Fruit fly (Drosophila melanogaster) whole organism, adult: Measurements from ENCODE around the gene ck.

ENCODE experiments used
- CG11617 ChIP-seq: fragments of 200-800 bp; sonication (Bioruptor generic); optimal IDR thresholded peaks from 2 replicates; lab custom pipeline; 2017; ENCODE audit warnings: mild to moderate bottlenecking, missing biosample characterization, missing genetic modification reagents, missing genetic modification characterization
- CG12768 ChIP-seq: fragments of 200-800 bp; sonication (Bioruptor generic); optimal IDR thresholded peaks from 2 replicates; lab custom pipeline; 2017; ENCODE audit warnings: missing biosample characterization, missing genetic modification characterization, mild to moderate bottlenecking, moderate library complexity, missing genetic modification reagents
- CG14711 ChIP-seq: fragments of 200-800 bp; sonication (Bioruptor generic); optimal IDR thresholded peaks from 2 replicates; lab custom pipeline; 2018; ENCODE audit warnings: missing biosample characterization, mild to moderate bottlenecking, missing genetic modification characterization, moderate library complexity
- CG5204 ChIP-seq: fragments of 200-800 bp; sonication (Bioruptor generic); optimal IDR thresholded peaks from 2 replicates; lab custom pipeline; 2016; ENCODE audit warnings: missing biosample characterization, missing genetic modification characterization
- CG7101 ChIP-seq: fragments of 200-800 bp; sonication (Bioruptor generic); optimal IDR thresholded peaks from 2 replicates; lab custom pipeline; 2018; ENCODE audit warnings: missing biosample characterization, mild to moderate bottlenecking, missing genetic modification characterization, moderate library complexity
- Mnt ChIP-seq: fragments of 200-800 bp; sonication (Bioruptor generic); optimal IDR thresholded peaks from 2 replicates; lab custom pipeline; 2016; ENCODE audit warnings: missing biosample characterization, mild to moderate bottlenecking, missing genetic modification characterization
- bab1 ChIP-seq: fragments of 200-800 bp; sonication (Bioruptor generic); optimal IDR thresholded peaks from 3 replicates; lab custom pipeline; 2019; ENCODE audit warnings: missing biosample characterization, mild to moderate bottlenecking, missing genetic modification characterization, moderate library complexity
- cic ChIP-seq: fragments of 200-800 bp; sonication (Bioruptor generic); optimal IDR thresholded peaks from 2 replicates; lab custom pipeline; 2017; ENCODE audit warnings: missing biosample characterization, mild to moderate bottlenecking, missing genetic modification characterization, moderate library complexity
- cnc ChIP-seq, 2 experiments: fragments of >200 bp; optimal IDR thresholded peaks; 2 replicates each; lab custom pipeline; 2017
- kay ChIP-seq: fragments of 200-800 bp; sonication (Bioruptor generic); peaks from one replicate; lab custom pipeline; 2016; ENCODE audit warnings: missing biosample characterization, missing genetic modification characterization, borderline replicate concordance
- ovo ChIP-seq: fragments of 200-800 bp; sonication (Bioruptor generic); optimal IDR thresholded peaks from 2 replicates; lab custom pipeline; 2016; ENCODE audit warnings: missing biosample characterization, missing genetic modification characterization

DNA sequence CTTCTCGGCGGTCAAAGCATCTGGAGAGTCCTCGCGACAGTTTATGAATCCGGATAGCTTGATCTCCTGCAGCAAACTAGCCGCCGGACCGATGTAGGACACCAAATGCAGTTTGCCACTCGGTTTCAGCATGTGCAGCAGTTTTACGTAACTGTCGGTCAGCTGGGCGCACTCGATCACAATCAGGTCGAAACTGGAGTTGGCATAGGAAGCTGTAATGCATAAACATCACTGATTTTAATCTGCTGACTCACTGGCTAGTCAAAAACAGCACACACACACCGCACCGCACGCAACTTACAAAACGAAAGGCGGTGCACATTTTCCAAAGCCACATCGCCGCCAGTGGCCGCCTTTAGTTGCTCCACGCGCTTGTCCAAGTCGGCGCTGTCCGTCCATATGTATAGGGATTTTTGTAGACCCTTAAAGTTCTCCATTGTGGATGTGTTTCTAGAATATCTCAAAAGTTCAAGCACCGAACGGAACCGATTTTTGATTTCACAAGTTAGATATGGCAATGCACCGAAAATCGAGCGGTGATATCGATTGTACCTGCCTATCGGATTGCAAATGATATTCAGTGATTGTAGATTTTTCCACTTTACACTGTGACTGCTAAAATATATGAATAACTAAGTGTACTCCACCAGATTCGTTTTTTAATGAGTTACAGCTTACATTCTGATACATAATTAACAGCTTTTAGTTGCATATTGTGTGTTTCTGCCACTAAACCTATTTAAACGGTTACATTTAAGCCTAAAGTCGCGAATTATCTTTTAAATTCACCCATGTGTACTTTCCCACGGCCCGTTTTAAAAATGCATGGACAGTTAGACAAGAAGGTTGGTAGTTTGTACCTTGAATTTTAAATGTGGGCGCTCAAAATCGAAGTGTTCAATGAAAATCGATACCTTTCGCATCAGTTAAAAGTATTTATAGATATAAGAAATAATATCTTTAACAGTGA lies 19.0 kb downstream of the ck start, which contains the start of gene CIAPIN1:
- no peak for TF ChIP-seq CG12768
- TF ChIP-seq ovo (GFP tag; lab: Kevin White, UChicago) = no peak
- no peak for TF ChIP-seq CG14711 (tag; lab: Kevin White, UChicago)
- TF ChIP-seq Mnt = no peak
- TF ChIP-seq CG11617 = no peak
- no peak for TF ChIP-seq CG7101 (tag; lab: Kevin White, UChicago)
- peak; percentile 38 for TF ChIP-seq kay
- peak; percentile 79 to 86 for TF ChIP-seq cnc (optimal IDR thresholded peaks at IDR 0.05; lab: Kevin White, UChicago)
- no peak for TF ChIP-seq cic (GFP tag; lab: Kevin White, UChicago)
- no peak for TF ChIP-seq bab1 (GFP tag; lab: Kevin White, UChicago)
- TF ChIP-seq CG5204 = no peak
